Worm (Caenorhabditis elegans): Measurements from ENCODE around the gene C53A3.4.
A peak's percentile ranks its signal among the peaks of the same experiment; 100 is the strongest.
"Not testable (repeated sequence)": the region's sequence is repeated elsewhere in the genome, so short reads cannot be mapped to it uniquely, and the experiment has no call there.

Gene C53A3.4

ce11 chrV:5755203-5755693, 3.4 kb downstream of the C53A3.4 start, which contains the start of gene K09H11.11:
Gene K09H11.11, minus strand, starts transcription at chrV:5755253.
- TF ChIP-seq ztf-4, lsy-2, R02D3.7 (tag; optimal IDR thresholded peaks at IDR 0.05): not testable (repeated sequence)

- TF ChIP-seq nhr-129 (tag; optimal IDR thresholded peaks at IDR 0.05) (no peak), elt-1 (tag; optimal IDR thresholded peaks at IDR 0.05) (no peak), sem-4 (tag; optimal IDR thresholded peaks at IDR 0.05) (no peak), mbf-1 (tag; optimal IDR thresholded peaks at IDR 0.05) (no peak), Y55F3AM.14 (GFP tag; optimal IDR thresholded peaks at IDR 0.05) (no peak), alr-1 (tag; optimal IDR thresholded peaks at IDR 0.05) (no peak)
Measured at ce11 chrV:5753432-5753831, 5.2 kb downstream of the C53A3.4 start, which contains the start of gene pgph-1. Gene pgph-1, minus strand, starts transcription at chrV:5753532.

- TF ChIP-seq fos-1 (tag; optimal IDR thresholded peaks at IDR 0.05) (peak; percentile 6), lin-11 (tag; optimal IDR thresholded peaks at IDR 0.05) (no peak)
Measured at ce11 chrV:5747519-5747918, 11.2 kb downstream of the C53A3.4 start, which contains the start of gene acds-10. Gene acds-10, plus strand, starts transcription at chrV:5747819.

ce11 chrV:5746237-5746636, 12.4 kb downstream of the C53A3.4 start:
- TF ChIP-seq ztf-11 (tag; optimal IDR thresholded peaks at IDR 0.05) = no peak
- TF ChIP-seq blmp-1 (tag; optimal IDR thresholded peaks at IDR 0.05; ENCODE audit: insufficient read depth) = no peak
- TF ChIP-seq gmeb-1 (tag; optimal IDR thresholded peaks at IDR 0.05) = no peak

- TF ChIP-seq nhr-23 (tag; optimal IDR thresholded peaks at IDR 0.05) (no peak), egl-27 (tag; optimal IDR thresholded peaks at IDR 0.05) (no peak), ztf-11 (tag; optimal IDR thresholded peaks at IDR 0.05) (no peak), C34F6.9 (tag; optimal IDR thresholded peaks at IDR 0.05) (no peak), zag-1 (tag; optimal IDR thresholded peaks at IDR 0.05) (no peak), Y55F3AM.14 (GFP tag; optimal IDR thresholded peaks at IDR 0.05) (no peak)
Measured at ce11 chrV:5741237-5741636, 17.4 kb downstream of the C53A3.4 start.

- TF ChIP-seq C34F6.9 (tag; optimal IDR thresholded peaks at IDR 0.05) (no peak), zag-1 (tag; optimal IDR thresholded peaks at IDR 0.05) (no peak), ZK546.5 (tag; optimal IDR thresholded peaks at IDR 0.05) (no peak), mdl-1 (tag; optimal IDR thresholded peaks at IDR 0.05) (no peak), sma-9 (GFP tag; optimal IDR thresholded peaks at IDR 0.05) (no peak), sma-9 (tag; optimal IDR thresholded peaks at IDR 0.05) (no peak), nhr-11 (tag; optimal IDR thresholded peaks at IDR 0.05) (no peak), mbf-1 (tag; optimal IDR thresholded peaks at IDR 0.05) (no peak), unc-62 (GFP tag; optimal IDR thresholded peaks at IDR 0.05) (no peak), nhr-25 (tag; optimal IDR thresholded peaks at IDR 0.05) (no peak), aly-2 (tag; optimal IDR thresholded peaks at IDR 0.05) (no peak), ceh-16 (tag; optimal IDR thresholded peaks at IDR 0.05) (no peak), nhr-237 (tag; optimal IDR thresholded peaks at IDR 0.05) (no peak), ceh-82 (tag; optimal IDR thresholded peaks at IDR 0.05) (no peak), nhr-10 (tag; optimal IDR thresholded peaks at IDR 0.05) (no peak), ztf-1 (GFP tag; conservative IDR thresholded peaks at IDR 0.05) (no peak), fos-1 (tag; optimal IDR thresholded peaks at IDR 0.05) (no peak), lsy-2 (tag; optimal IDR thresholded peaks at IDR 0.05) (no peak), ztf-4 (tag; optimal IDR thresholded peaks at IDR 0.05) (no peak), nhr-129 (tag; optimal IDR thresholded peaks at IDR 0.05) (no peak)
Measured at ce11 chrV:5739438-5739837, 19.2 kb downstream of the C53A3.4 start.

- TF ChIP-seq ceh-82 (tag; optimal IDR thresholded peaks at IDR 0.05) = no peak
- TF ChIP-seq elt-1 (tag; optimal IDR thresholded peaks at IDR 0.05) = no peak
- TF ChIP-seq skn-1 (tag; optimal IDR thresholded peaks at IDR 0.05) = no peak
- no peak for TF ChIP-seq nhr-11 (tag; optimal IDR thresholded peaks at IDR 0.05)
- TF ChIP-seq lin-11 (tag; optimal IDR thresholded peaks at IDR 0.05) = no peak
- no peak for TF ChIP-seq nhr-129 (tag; optimal IDR thresholded peaks at IDR 0.05)
- TF ChIP-seq unc-62 (GFP tag; optimal IDR thresholded peaks at IDR 0.05) = no peak
- TF ChIP-seq ZK546.5 (tag; optimal IDR thresholded peaks at IDR 0.05) = no peak
- no peak for TF ChIP-seq ceh-16 (tag; optimal IDR thresholded peaks at IDR 0.05)
- no peak for TF ChIP-seq sma-3 (GFP tag; optimal IDR thresholded peaks at IDR 0.05)
- no peak for TF ChIP-seq R02D3.7 (tag; optimal IDR thresholded peaks at IDR 0.05)
- no peak for TF ChIP-seq nhr-77 (tag; optimal IDR thresholded peaks at IDR 0.05)
- TF ChIP-seq nhr-10 (tag; optimal IDR thresholded peaks at IDR 0.05) = no peak
- no peak for TF ChIP-seq fos-1 (tag; optimal IDR thresholded peaks at IDR 0.05)
- no peak for TF ChIP-seq mdl-1 (tag; optimal IDR thresholded peaks at IDR 0.05)
- TF ChIP-seq blmp-1 (tag; optimal IDR thresholded peaks at IDR 0.05; ENCODE audit: insufficient read depth) = no peak
Measured at ce11 chrV:5736068-5736467, 22.6 kb downstream of the C53A3.4 start, which contains the start of gene K09H11.6. Gene K09H11.6, minus strand, starts transcription at chrV:5736168.

All from whole organism, L2 larva.